Worm (Caenorhabditis elegans): Measurements from ENCODE around the gene unc-76.

- no peak for TF ChIP-seq ztf-23 (GFP tag; IDR thresholded peaks at IDR 0.05)
- no peak for TF ChIP-seq T22C8.4 (GFP tag; IDR thresholded peaks at IDR 0.05)
- TF ChIP-seq cog-1 (tag; optimal IDR thresholded peaks at IDR 0.05), result no peak
- no peak for TF ChIP-seq ztf-29 (GFP tag; IDR thresholded peaks at IDR 0.05)
- TF ChIP-seq ref-1 (GFP tag; conservative IDR thresholded peaks at IDR 0.05), result no peak
- TF ChIP-seq flt-1 (GFP tag; IDR thresholded peaks at IDR 0.05), result no peak
- no peak for TF ChIP-seq klf-2 (GFP tag; conservative IDR thresholded peaks at IDR 0.05)
These were observed 12.1 kb downstream of the unc-76 start for ce11 chrV:15083659-15084058.

Data from whole organism, midembryonic.